Fruit fly (Drosophila melanogaster) whole organism, wandering third instar larva: ENCODE measurements around the gene rols.

Source experiments
- Abd-B ChIP-seq: fragments of >200 bp; optimal IDR thresholded peaks from 2 replicates; lab custom pipeline; 2017; ENCODE audit warnings: missing biosample characterization, missing genetic modification characterization
- Myc ChIP-seq: fragments of >200 bp; optimal IDR thresholded peaks from 2 replicates; lab custom pipeline; 2017
- OdsH ChIP-seq: fragments of 200-800 bp; sonication (Bioruptor generic); optimal IDR thresholded peaks from 2 replicates; lab custom pipeline; 2016; ENCODE audit warnings: missing biosample characterization, mild to moderate bottlenecking, missing genetic modification characterization
- Sp1 ChIP-seq: fragments of 200-800 bp; sonication (Bioruptor generic); optimal IDR thresholded peaks from 3 replicates; lab custom pipeline; 2019; ENCODE audit warnings: missing biosample characterization, mild to moderate bottlenecking, missing genetic modification characterization, moderate library complexity
- brk ChIP-seq: fragments of 200-800 bp; sonication (Bioruptor generic); optimal IDR thresholded peaks from 2 replicates; lab custom pipeline; 2016; ENCODE audit warnings: missing biosample characterization, mild to moderate bottlenecking, missing genetic modification characterization
- lola ChIP-seq: fragments of >200 bp; optimal IDR thresholded peaks from 2 replicates; lab custom pipeline; 2017; ENCODE audit warnings: missing biosample characterization, missing genetic modification characterization
- psq ChIP-seq: fragments of 200-800 bp; sonication (Bioruptor generic); optimal IDR thresholded peaks from 3 replicates; lab custom pipeline; 2017; ENCODE audit warnings: missing biosample characterization, mild to moderate bottlenecking, missing genetic modification characterization, moderate library complexity
- woc ChIP-seq: sonication (Bioruptor generic); optimal IDR thresholded peaks from 2 replicates; lab custom pipeline; 2016; ENCODE audit warnings: missing biosample characterization, mild to moderate bottlenecking, missing genetic modification characterization

dm6 chr3L:12074952-12075351 lies 10.3 kb upstream of the rols start:
- no peak for TF ChIP-seq Abd-B (GFP tag; lab: Kevin White, UChicago)
- no peak for TF ChIP-seq woc (GFP tag; lab: Kevin White, UChicago)
- TF ChIP-seq Sp1 (GFP tag; lab: Kevin White, UChicago): no peak
- no peak for TF ChIP-seq OdsH (GFP tag; lab: Kevin White, UChicago)
- TF ChIP-seq Myc (lab: Kevin White, UChicago): no peak
- TF ChIP-seq lola (GFP tag; lab: Kevin White, UChicago): no peak
- TF ChIP-seq brk: no peak
- no peak for TF ChIP-seq psq
